Worm (Caenorhabditis elegans): ENCODE results near the gene mif-2.
A peak's percentile ranks its signal among the peaks of the same experiment; 100 is the strongest.

mif-2 gene

DNA sequence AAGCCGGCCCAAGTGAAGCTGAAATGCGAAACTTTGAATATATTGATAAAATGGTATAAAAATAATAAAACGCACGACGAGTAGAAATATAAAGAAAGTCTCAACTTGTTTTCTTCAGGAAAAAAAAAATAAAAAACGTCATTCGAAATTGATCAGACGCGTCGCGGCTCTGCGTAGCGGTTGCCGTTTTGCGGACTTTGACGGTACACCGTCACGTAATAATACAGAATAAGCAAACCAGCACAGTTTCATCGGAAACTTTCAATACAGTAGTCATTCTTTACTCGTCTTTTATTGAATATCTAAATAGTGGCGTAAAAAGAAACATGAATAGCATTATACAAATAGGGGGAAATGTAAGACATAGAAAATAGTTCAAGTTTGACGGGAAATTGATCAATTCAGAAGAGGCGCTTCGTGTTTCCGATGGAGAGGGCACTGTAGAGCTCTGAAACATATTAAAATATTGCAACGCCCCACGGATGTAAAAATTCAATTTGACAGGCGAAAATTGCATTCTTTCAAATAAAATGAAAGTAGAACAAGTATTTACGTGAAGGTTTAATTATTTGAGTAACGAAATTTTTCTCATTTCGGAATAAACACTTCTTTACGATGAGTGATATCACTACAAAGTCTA lies 15.6 kb upstream of the mif-2 start, which contains the start of the genes cyl-1 and C52E4.7 (continued):
- TF ChIP-seq elt-3 (tag; optimal IDR thresholded peaks at IDR 0.05), result peak in 1 of 6 experiments; percentile 44
- peak; percentile 56 for TF ChIP-seq lin-14 (GFP tag; optimal IDR thresholded peaks at IDR 0.05)
- peak; percentile 46 to 73 (median 61) for TF ChIP-seq dpl-1 (GFP tag; optimal IDR thresholded peaks at IDR 0.05)
- TF ChIP-seq lin-35 (GFP tag; optimal IDR thresholded peaks at IDR 0.05), result peak; percentile 69 to 81
- TF ChIP-seq nhr-84 (tag; optimal IDR thresholded peaks at IDR 0.05), result no peak
- TF ChIP-seq elt-2 (tag; optimal IDR thresholded peaks at IDR 0.05), result no peak
- TF ChIP-seq nhr-237 (tag; optimal IDR thresholded peaks at IDR 0.05), result no peak
- peak in 2 of 3 experiments; percentile 35 to 40 for TF ChIP-seq ceh-82 (tag; optimal IDR thresholded peaks at IDR 0.05)
- peak; percentile 46 for TF ChIP-seq xbp-1 (tag; optimal IDR thresholded peaks at IDR 0.05)
- TF ChIP-seq tbx-2 (tag; optimal IDR thresholded peaks at IDR 0.05), result peak; percentile 34
- TF ChIP-seq nhr-77 (tag; optimal IDR thresholded peaks at IDR 0.05), result no peak
- peak; percentile 50 for TF ChIP-seq C16A3.4 (tag; optimal IDR thresholded peaks at IDR 0.05)
- TF ChIP-seq nhr-85 (tag), result peak; percentile 42
- TF ChIP-seq mdl-1 (tag; optimal IDR thresholded peaks at IDR 0.05), result peak in 1 of 2 experiments; percentile 48

DNA sequence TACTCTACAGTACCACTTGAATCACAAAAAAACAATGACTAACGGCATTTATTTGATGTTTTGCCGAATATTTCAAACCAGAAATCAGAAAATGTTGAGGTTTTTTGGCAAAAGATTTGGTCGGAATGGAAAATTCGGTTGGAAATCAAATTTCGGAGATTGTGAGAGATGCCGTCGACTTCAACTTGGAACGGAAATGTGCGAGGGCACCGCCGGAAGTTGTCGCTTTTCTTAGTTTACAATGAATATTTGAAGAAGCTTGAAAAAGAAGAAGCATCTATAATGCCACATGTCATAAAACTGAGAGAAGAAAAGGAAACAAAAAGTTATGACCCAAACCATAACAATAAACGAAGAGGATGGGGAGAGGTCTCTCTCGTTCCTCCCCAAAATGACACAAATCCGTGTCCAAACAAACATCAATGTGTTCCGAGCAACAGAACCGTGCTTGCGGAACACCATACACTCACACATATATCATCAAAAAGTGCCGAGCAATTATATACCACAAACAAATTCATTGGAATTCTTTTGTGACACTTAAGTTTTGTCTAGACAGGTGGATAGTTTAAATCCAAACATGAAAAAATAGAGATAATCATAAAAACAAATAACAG lies 12.4 kb upstream of the mif-2 start:
- no peak for TF ChIP-seq ceh-90 (tag; optimal IDR thresholded peaks at IDR 0.05)
- no peak for TF ChIP-seq fkh-4 (tag; optimal IDR thresholded peaks at IDR 0.05; ENCODE audit: borderline replicate concordance)
- TF ChIP-seq efl-1 (optimal IDR thresholded peaks at IDR 0.05), result peak in 1 of 2 experiments; percentile 2
- TF ChIP-seq efl-1 (GFP tag; optimal IDR thresholded peaks at IDR 0.05 in 1 of 2), result no peak
- TF ChIP-seq lin-14 (GFP tag; optimal IDR thresholded peaks at IDR 0.05), result peak; percentile 59
- TF ChIP-seq fkh-10 (GFP tag; optimal IDR thresholded peaks at IDR 0.05), result peak; percentile 93
- peak; percentile 4 for TF ChIP-seq nhr-47 (tag; optimal IDR thresholded peaks at IDR 0.05)

DNA sequence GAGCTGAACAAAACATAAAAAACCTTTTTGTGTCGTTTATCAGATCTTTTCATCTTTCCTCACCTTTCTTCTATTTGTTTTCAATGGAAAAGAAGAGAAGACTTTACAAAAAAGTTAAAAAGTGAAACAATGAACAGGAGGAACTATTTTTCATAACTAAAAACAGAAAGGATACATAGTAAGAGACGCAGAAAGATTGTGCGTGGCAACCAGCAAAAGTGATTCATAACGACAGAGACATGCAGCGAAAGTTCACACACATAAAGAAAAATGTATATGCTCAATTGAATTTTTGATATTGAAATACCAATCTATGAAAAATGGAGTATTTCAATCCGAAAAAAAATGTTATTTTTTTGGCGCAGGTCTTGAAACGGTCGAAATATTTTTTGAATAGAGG lies 11.6 kb upstream of the mif-2 start:
- TF ChIP-seq lin-35 (GFP tag; optimal IDR thresholded peaks at IDR 0.05) (no peak), nhr-47 (tag; optimal IDR thresholded peaks at IDR 0.05) (no peak), blmp-1 (tag; optimal IDR thresholded peaks at IDR 0.05) (peak; percentile 74), lin-14 (GFP tag; optimal IDR thresholded peaks at IDR 0.05) (peak; percentile 17), efl-1 (optimal IDR thresholded peaks at IDR 0.05) (no peak), efl-1 (GFP tag; optimal IDR thresholded peaks at IDR 0.05 in 1 of 2) (peak in 1 of 2 experiments; percentile 32)

DNA sequence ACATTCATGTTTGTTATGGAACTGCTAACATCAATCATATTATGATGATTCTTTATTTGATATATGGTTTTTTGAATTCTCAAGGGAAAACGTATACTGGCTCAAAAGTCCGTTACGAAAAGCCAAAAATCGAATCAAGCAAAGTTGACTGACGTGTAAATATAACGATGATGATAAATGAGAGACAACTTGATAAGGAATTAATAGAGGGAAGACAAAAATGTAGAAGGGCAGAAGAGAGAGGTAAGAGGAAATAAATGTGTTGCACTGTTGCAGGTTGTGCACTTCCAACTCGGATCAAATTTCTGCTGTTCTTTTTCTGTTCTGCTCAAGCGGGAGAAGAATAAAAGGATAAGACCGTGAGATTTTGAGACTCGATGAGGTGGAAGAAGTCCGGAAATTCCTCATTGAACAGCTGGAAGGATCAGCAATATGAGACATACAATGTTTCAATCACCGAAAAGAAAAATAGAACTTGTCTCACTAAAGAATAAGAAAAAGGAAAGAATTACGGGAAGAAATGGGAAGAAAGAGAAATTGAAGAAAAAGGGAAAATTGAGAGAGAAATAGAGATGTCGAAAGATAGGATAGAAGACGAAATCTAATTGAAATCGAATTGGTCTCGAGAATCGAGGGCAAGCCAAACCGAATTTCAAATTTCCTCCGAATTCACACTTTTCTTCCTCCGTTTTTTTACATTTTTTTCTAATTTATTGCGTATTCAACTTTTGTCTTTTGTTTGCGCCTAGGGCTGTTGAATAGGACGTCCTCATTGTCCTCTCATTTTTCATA lies 8.0 kb upstream of the mif-2 start:
- TF ChIP-seq mdl-1 (tag; optimal IDR thresholded peaks at IDR 0.05), result no peak
- TF ChIP-seq ces-1 (GFP tag; optimal IDR thresholded peaks at IDR 0.05), result peak; percentile 41
- TF ChIP-seq lir-3 (tag; optimal IDR thresholded peaks at IDR 0.05; ENCODE audit: poor library complexity), result no peak
- TF ChIP-seq ceh-8 (GFP tag; optimal IDR thresholded peaks at IDR 0.05), result no peak
- TF ChIP-seq ama-1 (optimal IDR thresholded peaks at IDR 0.05), result no peak
- TF ChIP-seq grh-1 (GFP tag; IDR thresholded peaks at IDR 0.05), result no peak
- TF ChIP-seq swsn-7 (tag; optimal IDR thresholded peaks at IDR 0.05), result no peak
- no peak for TF ChIP-seq nhr-20 (tag; optimal IDR thresholded peaks at IDR 0.05)
- no peak for TF ChIP-seq lin-39 (tag; optimal IDR thresholded peaks at IDR 0.05)
- no peak for TF ChIP-seq irx-1 (tag; optimal IDR thresholded peaks at IDR 0.05)
- no peak for TF ChIP-seq ceh-90 (tag; optimal IDR thresholded peaks at IDR 0.05)
- no peak for TF ChIP-seq nhr-12 (tag; optimal IDR thresholded peaks at IDR 0.05)
- TF ChIP-seq nhr-77 (tag; optimal IDR thresholded peaks at IDR 0.05), result no peak
- no peak for TF ChIP-seq hpl-2 (GFP tag; optimal IDR thresholded peaks at IDR 0.05)
- no peak for TF ChIP-seq alr-1 (tag; optimal IDR thresholded peaks at IDR 0.05; ENCODE audit: borderline replicate concordance)
- no peak for TF ChIP-seq mep-1 (tag; optimal IDR thresholded peaks at IDR 0.05)
- no peak for TF ChIP-seq mef-2 (tag; optimal IDR thresholded peaks at IDR 0.05)
- no peak for TF ChIP-seq tlp-1 (tag; optimal IDR thresholded peaks at IDR 0.05)
- TF ChIP-seq lin-13 (GFP tag; optimal IDR thresholded peaks at IDR 0.05), result no peak
- TF ChIP-seq rnt-1 (tag; optimal IDR thresholded peaks at IDR 0.05), result no peak
- peak in 1 of 2 experiments; percentile 6 for TF ChIP-seq lin-35 (GFP tag; optimal IDR thresholded peaks at IDR 0.05)
- peak in 1 of 2 experiments; percentile 7 for TF ChIP-seq efl-1 (optimal IDR thresholded peaks at IDR 0.05)
- peak in 1 of 2 experiments; percentile 69 for TF ChIP-seq efl-1 (GFP tag; optimal IDR thresholded peaks at IDR 0.05 in 1 of 2)
- TF ChIP-seq aha-1 (tag; optimal IDR thresholded peaks at IDR 0.05), result no peak
- peak; percentile 90 for TF ChIP-seq fkh-10 (GFP tag; optimal IDR thresholded peaks at IDR 0.05)
- TF ChIP-seq ets-5 (GFP tag; IDR thresholded peaks at IDR 0.05), result no peak
- TF ChIP-seq blmp-1 (tag; optimal IDR thresholded peaks at IDR 0.05), result peak; percentile 99
- no peak for TF ChIP-seq unc-130 (tag; optimal IDR thresholded peaks at IDR 0.05)
- TF ChIP-seq F16B12.6 (tag; optimal IDR thresholded peaks at IDR 0.05), result no peak
- TF ChIP-seq ceh-88 (GFP tag; IDR thresholded peaks at IDR 0.05), result no peak
